Worm (Caenorhabditis elegans): ENCODE measurements around the gene ins-5.
A peak's percentile ranks its signal among the peaks of the same experiment; 100 is the strongest.

The ins-5 gene

DNA sequence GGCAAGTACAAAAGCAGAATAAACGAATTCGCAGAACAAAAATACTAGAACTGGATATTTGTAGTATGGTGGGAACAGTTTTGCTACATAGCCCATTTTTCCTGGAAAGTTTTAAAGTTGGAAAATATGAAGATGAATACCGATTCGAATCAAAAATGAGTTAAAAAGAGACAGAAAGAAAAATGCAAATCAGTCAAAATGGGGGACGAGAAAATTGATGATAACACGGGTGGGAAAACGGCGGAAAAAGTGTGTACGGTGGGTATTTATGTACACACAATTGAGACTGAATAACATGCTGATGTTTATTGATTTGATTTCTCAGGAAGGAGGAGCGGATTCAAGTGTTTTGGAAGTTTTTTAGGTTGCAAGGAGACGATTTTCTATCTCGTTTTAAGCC is 27.5 kb downstream of the ins-5 start, which contains the start of gene R12C12.9:
R12C12.9 (minus strand) TSS at position 101 of the 400 bp plus-strand sequence.
- TF ChIP-seq snpc-1.3 (tag; optimal IDR thresholded peaks at IDR 0.05; ENCODE audit: insufficient read depth): no peak
- no peak for TF ChIP-seq B0261.1 (tag; optimal IDR thresholded peaks at IDR 0.05)
- no peak for TF ChIP-seq sptf-2 (GFP tag; optimal IDR thresholded peaks at IDR 0.05)
- no peak for TF ChIP-seq D2030.7 (GFP tag; IDR thresholded peaks at IDR 0.05)
- no peak for TF ChIP-seq rpc-1 (optimal IDR thresholded peaks at IDR 0.05)
- no peak for TF ChIP-seq rpc-1 (tag; optimal IDR thresholded peaks at IDR 0.05)
- no peak for TF ChIP-seq nhr-179 (tag; optimal IDR thresholded peaks at IDR 0.05)
- TF ChIP-seq aptf-3 (GFP tag; IDR thresholded peaks at IDR 0.05): no peak
- TF ChIP-seq ceh-27 (GFP tag; optimal IDR thresholded peaks at IDR 0.05): no peak
- TF ChIP-seq ama-1 (optimal IDR thresholded peaks at IDR 0.05): no peak
- TF ChIP-seq ama-1 (GFP tag; optimal IDR thresholded peaks at IDR 0.05): no peak
- no peak for TF ChIP-seq dox-1 (GFP tag; IDR thresholded peaks at IDR 0.05)
- TF ChIP-seq egl-44 (GFP tag; IDR thresholded peaks at IDR 0.05): no peak
- no peak for TF ChIP-seq Y79H2A.3 (GFP tag; conservative IDR thresholded peaks at IDR 0.05)
- TF ChIP-seq B0336.3 (GFP tag; IDR thresholded peaks at IDR 0.05): no peak
- TF ChIP-seq somi-1 (GFP tag; optimal IDR thresholded peaks at IDR 0.05): no peak
- TF ChIP-seq cebp-2 (GFP tag; IDR thresholded peaks at IDR 0.05): no peak
- TF ChIP-seq bed-1 (GFP tag; IDR thresholded peaks at IDR 0.05): no peak
- no peak for TF ChIP-seq F33H1.4 (GFP tag; IDR thresholded peaks at IDR 0.05)
- no peak for TF ChIP-seq lin-40 (tag; optimal IDR thresholded peaks at IDR 0.05)

DNA sequence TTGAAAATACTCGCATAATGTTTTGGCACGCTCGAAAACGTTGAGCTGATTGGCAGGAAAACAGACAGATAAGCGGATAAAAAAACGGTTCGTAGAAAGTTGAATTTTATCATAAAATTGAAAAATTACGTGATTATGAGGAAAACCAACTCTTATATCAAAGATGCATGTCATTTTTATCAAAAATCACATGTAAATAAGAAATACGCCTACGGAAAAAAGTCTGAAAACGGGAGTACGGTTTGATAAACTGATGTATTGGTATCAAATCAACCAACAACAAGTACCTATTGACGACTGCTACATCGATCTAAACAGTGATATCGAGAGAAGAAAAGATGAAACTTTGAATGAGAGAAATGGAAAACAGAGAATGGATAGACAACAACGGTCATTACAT is 28.3 kb downstream of the ins-5 start:
- TF ChIP-seq nhr-80 (tag; optimal IDR thresholded peaks at IDR 0.05) (peak; percentile 40), lin-26 (GFP tag; IDR thresholded peaks at IDR 0.05) (no peak)

DNA sequence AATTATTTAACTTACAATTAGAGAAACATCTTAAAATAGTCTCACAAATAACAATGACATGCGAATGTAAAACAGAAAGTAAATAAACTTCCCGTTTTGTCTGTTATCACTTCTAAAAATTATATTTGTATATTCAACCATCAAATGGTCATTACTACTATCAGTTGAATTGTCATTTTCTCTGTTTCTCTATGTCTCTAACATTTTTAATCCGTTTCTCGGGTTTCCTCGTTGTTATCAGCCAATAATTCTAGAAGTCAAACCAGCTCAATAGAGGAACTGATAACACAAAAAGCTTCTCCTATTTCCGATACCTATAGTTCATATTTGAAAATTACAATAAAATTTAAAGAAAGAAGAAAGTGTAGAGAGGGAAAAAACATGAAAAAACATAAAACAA is 29.3 kb downstream of the ins-5 start:
- TF ChIP-seq madf-8 (GFP tag; conservative IDR thresholded peaks at IDR 0.05) (no peak), atf-7 (tag; optimal IDR thresholded peaks at IDR 0.05) (peak; percentile 33), nfya-1 (tag; optimal IDR thresholded peaks at IDR 0.05; ENCODE audit: borderline replicate concordance, insufficient read depth) (no peak), ztf-22 (GFP tag; optimal IDR thresholded peaks at IDR 0.05) (peak; percentile 17), attf-6 (GFP tag; IDR thresholded peaks at IDR 0.05) (no peak), ets-4 (GFP tag; optimal IDR thresholded peaks at IDR 0.05) (peak; percentile 91), C17E4.6 (GFP tag; IDR thresholded peaks at IDR 0.05) (no peak), lin-40 (tag; optimal IDR thresholded peaks at IDR 0.05) (peak; percentile 22), nhr-80 (tag; optimal IDR thresholded peaks at IDR 0.05) (peak; percentile 94), zfh-2 (GFP tag; conservative IDR thresholded peaks at IDR 0.05) (no peak)

DNA sequence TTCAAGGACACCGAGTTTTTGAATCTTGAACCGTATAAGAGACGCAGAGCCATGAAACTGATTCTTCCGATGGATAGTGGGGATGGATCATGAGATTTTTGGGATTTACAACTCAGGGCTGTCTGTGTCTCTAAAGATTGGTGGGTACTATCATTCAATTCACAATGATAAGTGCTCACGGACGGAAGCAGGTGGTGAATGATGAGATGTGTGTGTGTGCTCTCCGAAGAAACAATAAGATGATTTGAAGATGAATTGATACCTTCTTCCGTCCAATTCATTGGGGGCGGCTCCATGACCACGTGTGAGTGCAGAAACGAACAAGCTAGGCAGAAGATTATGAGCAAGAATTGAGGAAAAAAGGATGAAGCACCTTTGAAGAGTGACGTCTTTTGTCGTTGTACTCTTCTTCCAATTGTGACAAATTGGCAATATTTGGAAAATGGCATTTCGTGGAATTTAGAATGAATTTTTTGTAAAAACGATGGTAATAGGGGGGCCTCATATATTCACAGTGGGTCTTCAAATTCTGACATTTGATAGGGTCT is 31.3 kb downstream of the ins-5 start:
- TF ChIP-seq B0019.2 (GFP tag; conservative IDR thresholded peaks at IDR 0.05) (no peak), lin-35 (GFP tag; optimal IDR thresholded peaks at IDR 0.05) (no peak), F10E7.11 (tag; optimal IDR thresholded peaks at IDR 0.05) (no peak), F52B5.7 (tag; optimal IDR thresholded peaks at IDR 0.05) (no peak), ets-4 (GFP tag; optimal IDR thresholded peaks at IDR 0.05) (no peak)

DNA sequence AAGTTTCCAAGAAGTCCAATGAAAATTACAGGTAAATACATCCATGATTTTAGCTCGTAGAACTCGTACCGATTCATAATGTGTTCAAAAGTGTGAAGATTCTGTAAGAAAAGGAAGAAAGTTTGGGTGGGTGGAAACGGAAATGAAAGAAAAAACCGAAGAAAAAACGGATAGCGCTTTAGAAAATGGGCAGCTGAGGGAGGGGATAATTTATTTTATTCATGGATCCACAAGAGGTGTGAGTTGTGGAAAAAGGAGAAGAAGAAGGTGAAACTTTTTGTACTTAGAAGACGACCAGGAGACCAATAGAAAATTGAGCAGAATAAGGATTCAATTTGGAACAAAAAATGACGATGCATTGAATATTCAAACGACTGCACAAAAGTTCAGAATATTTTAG is 33.7 kb downstream of the ins-5 start, which contains the start of gene frpr-16:
frpr-16 (minus strand) TSS at position 101 of the 400 bp plus-strand sequence.
- TF ChIP-seq F23B12.7 (tag; optimal IDR thresholded peaks at IDR 0.05; ENCODE audit: insufficient read depth) (no peak), ztf-25 (GFP tag; IDR thresholded peaks at IDR 0.05) (no peak), attf-3 (GFP tag; conservative IDR thresholded peaks at IDR 0.05) (no peak), rpc-1 (optimal IDR thresholded peaks at IDR 0.05) (no peak), rpc-1 (tag; optimal IDR thresholded peaks at IDR 0.05) (no peak), lir-1 (GFP tag; conservative IDR thresholded peaks at IDR 0.05) (no peak), ztf-6 (GFP tag; IDR thresholded peaks at IDR 0.05) (no peak), snpc-3.4 (tag; optimal IDR thresholded peaks at IDR 0.05) (no peak), cebp-1 (GFP tag; IDR thresholded peaks at IDR 0.05) (no peak), cebp-1 (tag; optimal IDR thresholded peaks at IDR 0.05) (no peak), lin-54 (GFP tag; optimal IDR thresholded peaks at IDR 0.05) (no peak), fkh-3 (tag; optimal IDR thresholded peaks at IDR 0.05) (no peak), egl-44 (GFP tag; IDR thresholded peaks at IDR 0.05) (no peak), sdz-38 (tag; optimal IDR thresholded peaks at IDR 0.05) (no peak)
